Worm (Caenorhabditis elegans): ENCODE data around the gene F08H9.4.

ce11 chrV:14439236-14439635, 25.0 kb downstream of the F08H9.4 start:
- TF ChIP-seq ctbp-1 (GFP tag; IDR thresholded peaks at IDR 0.05) = no peak
- no peak for TF ChIP-seq vab-7 (GFP tag; IDR thresholded peaks at IDR 0.05)
- TF ChIP-seq F37D6.2 (tag; optimal IDR thresholded peaks at IDR 0.05) = no peak
- peak in 1 of 2 experiments; percentile 97 for TF ChIP-seq unc-62 (GFP tag; optimal IDR thresholded peaks at IDR 0.05 in 1 of 2)
- TF ChIP-seq unc-62 (tag; optimal IDR thresholded peaks at IDR 0.05) = no peak
- no peak for TF ChIP-seq zfp-2 (tag; optimal IDR thresholded peaks at IDR 0.05)
- no peak for TF ChIP-seq lin-29 (GFP tag; IDR thresholded peaks at IDR 0.05)
- no peak for TF ChIP-seq pha-4 (GFP tag; IDR thresholded peaks at IDR 0.05)
- TF ChIP-seq pha-4 (tag; optimal IDR thresholded peaks at IDR 0.05) = no peak
